Fruit fly (Drosophila melanogaster) whole organism, embryonic: ENCODE measurements around the gene mRpL30.
A peak's percentile ranks its signal among the peaks of the same experiment; 100 is the strongest.

Source experiments
- CG10462 ChIP-seq: fragments of 200-800 bp; sonication (Bioruptor generic); optimal IDR thresholded peaks from 2 replicates; lab custom pipeline; 2016; ENCODE audit warnings: missing biosample characterization, missing genetic modification characterization
- CG11085 ChIP-seq: fragments of 200-800 bp; sonication (Bioruptor generic); IDR thresholded peaks from 2 replicates; pipeline ENCODE4 v1.3.6; 2022; ENCODE audit warnings: missing biosample characterization, missing genetic modification characterization
- CG12942 ChIP-seq: fragments of 200-800 bp; sonication (Bioruptor generic); optimal IDR thresholded peaks from 3 replicates; lab custom pipeline; 2016; ENCODE audit warnings: missing biosample characterization, missing genetic modification characterization
- CG13624 ChIP-seq: fragments of 200-800 bp; sonication (Bioruptor generic); optimal IDR thresholded peaks from 2 replicates; lab custom pipeline; 2016; ENCODE audit warnings: missing biosample characterization, missing genetic modification characterization
- CG13775 ChIP-seq: fragments of 200-800 bp; sonication (Bioruptor generic); optimal IDR thresholded peaks from 3 replicates; lab custom pipeline; 2017; ENCODE audit warnings: missing biosample characterization, mild to moderate bottlenecking, missing genetic modification characterization
- CG14050 ChIP-seq: fragments of 200-800 bp; sonication (Bioruptor generic); IDR thresholded peaks from 3 replicates; pipeline ENCODE4 v1.3.6; 2022; ENCODE audit warnings: missing biosample characterization, missing genetic modification characterization
- CG14667 ChIP-seq: fragments of 200-800 bp; sonication (Bioruptor generic); IDR thresholded peaks from 2 replicates; pipeline ENCODE4 v1.3.6; 2022; ENCODE audit warnings: missing biosample characterization, missing genetic modification characterization
- CG14860 ChIP-seq: fragments of 200-800 bp; sonication (Bioruptor generic); IDR thresholded peaks from 3 replicates; pipeline ENCODE4 v1.3.6; 2022; ENCODE audit warnings: missing biosample characterization, missing genetic modification characterization; ENCODE audit not compliant: partially characterized antibody
- CG14965 ChIP-seq: fragments of 200-800 bp; sonication (Bioruptor generic); optimal IDR thresholded peaks from 2 replicates; lab custom pipeline; 2016; ENCODE audit warnings: missing biosample characterization, missing genetic modification characterization, borderline replicate concordance
- CG17802 ChIP-seq: fragments of 200-800 bp; sonication (Bioruptor generic); optimal IDR thresholded peaks from 2 replicates; lab custom pipeline; 2018; ENCODE audit warnings: missing biosample characterization, mild to moderate bottlenecking, missing genetic modification characterization, moderate library complexity
- CG17829 ChIP-seq: fragments of 200-800 bp; optimal IDR thresholded peaks from 2 replicates; lab custom pipeline; 2019; ENCODE audit warnings: missing biosample characterization, mild to moderate bottlenecking, missing genetic modification characterization, moderate library complexity
- CG2678 ChIP-seq: fragments of 200-800 bp; sonication (Bioruptor generic); optimal IDR thresholded peaks from 3 replicates; lab custom pipeline; 2019; ENCODE audit warnings: missing biosample characterization, mild to moderate bottlenecking, missing genetic modification characterization, moderate library complexity
- CG2889 ChIP-seq: fragments of 200-800 bp; sonication (Bioruptor generic); IDR thresholded peaks from 3 replicates; pipeline ENCODE4 v1.3.6; 2022; ENCODE audit warnings: missing biosample characterization, missing genetic modification characterization
- CG31388 ChIP-seq: fragments of 200-800 bp; sonication (Bioruptor generic); optimal IDR thresholded peaks from 2 replicates; lab custom pipeline; 2016; ENCODE audit warnings: missing biosample characterization, missing genetic modification characterization
- CG4328 ChIP-seq: fragments of 200-800 bp; sonication (Bioruptor generic); optimal IDR thresholded peaks from 3 replicates; lab custom pipeline; 2017; ENCODE audit warnings: missing biosample characterization, missing genetic modification reagents, missing genetic modification characterization
- CG6791 ChIP-seq: fragments of 200-800 bp; sonication (Bioruptor generic); IDR thresholded peaks from 3 replicates; pipeline ENCODE4 v1.3.6; 2022; ENCODE audit warnings: missing biosample characterization, missing genetic modification characterization; ENCODE audit not compliant: partially characterized antibody
- CG8765 ChIP-seq: fragments of 200-800 bp; sonication (Bioruptor generic); IDR thresholded peaks from 2 replicates; pipeline ENCODE4 v1.3.6; 2022; ENCODE audit warnings: missing biosample characterization, missing genetic modification characterization
- CG9817 ChIP-seq: fragments of 200-800 bp; sonication (Bioruptor generic); optimal IDR thresholded peaks from 2 replicates; lab custom pipeline; 2018; ENCODE audit warnings: missing biosample characterization, mild to moderate bottlenecking, missing genetic modification characterization, moderate library complexity
- CoRest ChIP-seq: fragments of 200-800 bp; sonication (Bioruptor generic); optimal IDR thresholded peaks from 3 replicates; lab custom pipeline; 2018; ENCODE audit warnings: missing biosample characterization, mild to moderate bottlenecking, missing genetic modification characterization, moderate library complexity
- CrebB ChIP-seq: fragments of 200-800 bp; sonication (Bioruptor generic); optimal IDR thresholded peaks from 3 replicates; lab custom pipeline; 2018; ENCODE audit warnings: missing biosample characterization, mild to moderate bottlenecking, missing genetic modification characterization
- D19A ChIP-seq: fragments of 200-800 bp; optimal IDR thresholded peaks from 3 replicates; lab custom pipeline; 2019; ENCODE audit warnings: missing biosample characterization, mild to moderate bottlenecking, missing genetic modification characterization, moderate library complexity
- Doc3 ChIP-seq: fragments of 200-800 bp; sonication (Bioruptor generic); IDR thresholded peaks from 3 replicates; pipeline ENCODE4 v1.3.6; 2022; ENCODE audit warnings: missing biosample characterization, missing genetic modification characterization; ENCODE audit not compliant: partially characterized antibody
- ERR ChIP-seq: fragments of 200-800 bp; sonication (Bioruptor generic); optimal IDR thresholded peaks from 2 replicates; lab custom pipeline; 2016; ENCODE audit warnings: missing biosample characterization, missing genetic modification characterization
- GATAe ChIP-seq: fragments of 200-800 bp; sonication (Bioruptor generic); conservative IDR thresholded peaks from 2 replicates; pipeline ENCODE4 v1.3.6; 2022; ENCODE audit warnings: missing biosample characterization, missing genetic modification characterization
- Hr51 ChIP-seq, 2 experiments: fragments of 200-800 bp; sonication (Bioruptor generic); optimal IDR thresholded peaks; 2 replicates in 1 of 2; 3 replicates in 1 of 2; lab custom pipeline; 2016 to 2018; ENCODE audit warnings: missing biosample characterization in 2 of 2, missing genetic modification characterization in 2 of 2, mild to moderate bottlenecking in 1 of 2, moderate library complexity in 1 of 2
- Lhr ChIP-seq: fragments of 200-800 bp; sonication (Bioruptor generic); optimal IDR thresholded peaks from 3 replicates; lab custom pipeline; 2017; ENCODE audit warnings: mild to moderate bottlenecking, missing biosample characterization, missing genetic modification reagents, missing genetic modification characterization
- Max ChIP-seq: fragments of 200-800 bp; sonication (Bioruptor generic); optimal IDR thresholded peaks from 2 replicates; lab custom pipeline; 2016; ENCODE audit warnings: missing biosample characterization, mild to moderate bottlenecking, missing genetic modification characterization
- NFAT ChIP-seq: fragments of 200-800 bp; sonication (Bioruptor generic); IDR thresholded peaks from 2 replicates; pipeline ENCODE4 v1.3.6; 2022; ENCODE audit warnings: missing biosample characterization, missing genetic modification characterization
- Ravus ChIP-seq: fragments of 200-800 bp; sonication (Bioruptor generic); IDR thresholded peaks from 2 replicates; pipeline ENCODE4 v1.3.6; 2022; ENCODE audit warnings: missing biosample characterization, missing genetic modification characterization
- Rfx ChIP-seq: fragments of 200-800 bp; sonication (Bioruptor generic); IDR thresholded peaks from 2 replicates; pipeline ENCODE4 v1.3.6; 2022; ENCODE audit warnings: missing biosample characterization, missing genetic modification characterization
- Sox102F ChIP-seq: fragments of 200-800 bp; sonication (Bioruptor generic); optimal IDR thresholded peaks from 2 replicates; lab custom pipeline; 2018; ENCODE audit warnings: missing biosample characterization, mild to moderate bottlenecking, missing genetic modification characterization, moderate library complexity
- Sry-β ChIP-seq: fragments of 200-800 bp; sonication (Bioruptor generic); optimal IDR thresholded peaks from 2 replicates; lab custom pipeline; 2018; ENCODE audit warnings: missing biosample characterization, mild to moderate bottlenecking, missing genetic modification characterization, moderate library complexity
- ab ChIP-seq: fragments of 200-800 bp; sonication (Bioruptor generic); optimal IDR thresholded peaks from 2 replicates; lab custom pipeline; 2016; ENCODE audit warnings: missing biosample characterization, missing genetic modification characterization
- abd-A ChIP-seq: fragments of 200-800 bp; sonication (Bioruptor generic); optimal IDR thresholded peaks from 3 replicates; lab custom pipeline; 2019; ENCODE audit warnings: missing biosample characterization, mild to moderate bottlenecking, missing genetic modification characterization, moderate library complexity
- ac ChIP-seq: fragments of 200-800 bp; sonication (Bioruptor generic); optimal IDR thresholded peaks from 3 replicates; lab custom pipeline; 2017; ENCODE audit warnings: missing biosample characterization, mild to moderate bottlenecking, missing genetic modification characterization
- br ChIP-seq: fragments of >200 bp; optimal IDR thresholded peaks from 2 replicates; lab custom pipeline; 2017
- cato ChIP-seq: fragments of 200-800 bp; sonication (Bioruptor generic); optimal IDR thresholded peaks from 2 replicates; lab custom pipeline; 2016; ENCODE audit warnings: missing biosample characterization, missing genetic modification characterization, borderline replicate concordance
- fd64A ChIP-seq: fragments of 200-800 bp; sonication (Bioruptor generic); optimal IDR thresholded peaks from 3 replicates; lab custom pipeline; 2018; ENCODE audit warnings: missing biosample characterization, mild to moderate bottlenecking, missing genetic modification characterization
- lab ChIP-seq: fragments of 200-800 bp; sonication (Bioruptor generic); optimal IDR thresholded peaks from 3 replicates; lab custom pipeline; 2017; ENCODE audit warnings: missing biosample characterization, missing genetic modification characterization, mild to moderate bottlenecking, moderate library complexity, missing genetic modification reagents
- lola ChIP-seq, 3 experiments: fragments of >200 bp in 2 of 3; fragments of 200-800 bp in 1 of 3; sonication (Bioruptor generic) in 1 of 3; optimal IDR thresholded peaks; 2 replicates each; lab custom pipeline; 2017 to 2019; ENCODE audit warnings: missing biosample characterization in 3 of 3, missing genetic modification characterization in 3 of 3, mild to moderate bottlenecking in 1 of 3, moderate library complexity in 1 of 3
- pfk ChIP-seq: fragments of 200-800 bp; sonication (Bioruptor generic); optimal IDR thresholded peaks from 2 replicates; lab custom pipeline; 2018; ENCODE audit warnings: missing biosample characterization, mild to moderate bottlenecking, missing genetic modification characterization, moderate library complexity
- shn ChIP-seq: fragments of 200-800 bp; sonication (Bioruptor generic); optimal IDR thresholded peaks from 3 replicates; lab custom pipeline; 2016; ENCODE audit warnings: missing biosample characterization, missing genetic modification characterization
- sqz ChIP-seq: fragments of 200-800 bp; sonication (Bioruptor generic); optimal IDR thresholded peaks from 3 replicates; lab custom pipeline; 2018; ENCODE audit warnings: missing biosample characterization, mild to moderate bottlenecking, missing genetic modification characterization
- tgo ChIP-seq: fragments of 200-800 bp; sonication (Bioruptor generic); IDR thresholded peaks from 3 replicates; pipeline ENCODE4 v1.3.6; 2022; ENCODE audit warnings: missing biosample characterization, missing genetic modification characterization
- tll ChIP-seq, 2 experiments: fragments of 200-800 bp in 1 of 2; fragments of >200 bp in 1 of 2; sonication (Bioruptor generic) in 1 of 2; optimal IDR thresholded peaks; 2 replicates each; lab custom pipeline; 2017 to 2019; ENCODE audit warnings: missing biosample characterization in 2 of 2, missing genetic modification characterization in 2 of 2, mild to moderate bottlenecking in 1 of 2, moderate library complexity in 1 of 2
- twi ChIP-seq: fragments of 200-800 bp; optimal IDR thresholded peaks from 2 replicates; lab custom pipeline; 2019; ENCODE audit warnings: missing biosample characterization, mild to moderate bottlenecking, missing genetic modification characterization, moderate library complexity
- tx ChIP-seq: fragments of 200-800 bp; sonication (Bioruptor generic); optimal IDR thresholded peaks from 2 replicates; lab custom pipeline; 2016; ENCODE audit warnings: missing biosample characterization, missing genetic modification characterization
- usp ChIP-seq: fragments of >200 bp; optimal IDR thresholded peaks from 2 replicates; lab custom pipeline; 2017; ENCODE audit warnings: missing biosample characterization, missing genetic modification characterization

The mRpL30 gene

DNA sequence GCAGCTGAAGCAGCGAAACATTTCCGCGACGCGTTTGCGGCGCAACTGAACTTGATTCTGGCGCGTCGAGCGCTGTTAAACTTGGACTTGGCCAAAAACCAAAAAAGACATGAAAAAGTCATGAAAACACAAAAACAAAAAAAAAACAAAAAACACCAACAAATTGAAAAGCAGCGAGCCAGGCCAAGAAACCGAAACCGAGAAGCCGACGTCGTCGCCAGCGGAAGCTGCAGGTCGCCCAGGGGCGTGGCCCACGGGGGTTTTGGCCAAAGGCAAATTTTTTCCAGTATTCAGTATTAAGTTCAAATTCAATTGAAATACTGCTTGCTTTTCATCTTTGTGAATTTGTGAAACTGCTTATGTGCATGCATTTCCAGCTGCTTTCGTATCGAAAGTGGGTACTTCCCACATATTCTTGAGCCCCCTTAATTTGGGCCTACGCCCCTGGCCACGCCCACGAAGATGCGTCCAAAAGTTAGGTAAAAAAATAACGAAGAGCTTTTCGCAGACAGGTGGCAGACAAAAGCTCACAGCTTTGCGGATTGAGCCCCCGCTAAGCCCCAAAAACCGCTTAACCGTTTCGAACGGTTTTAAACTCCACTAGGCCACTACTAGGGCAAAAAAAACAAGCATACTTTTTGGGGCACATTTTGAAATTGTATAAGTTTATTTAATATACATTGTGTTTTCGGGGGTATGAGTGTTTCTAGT is 19.1 kb downstream of the mRpL30 start, which contains the start of gene CG3009 (continued):
- TF ChIP-seq usp (GFP tag; lab: Kevin White, UChicago) (no peak), Doc3 (GFP tag; lab: Robert Waterston, UW) (no peak), Lhr (GFP tag; lab: Kevin White, UChicago) (peak; percentile 88), CG9817 (tag; lab: Kevin White, UChicago) (peak; percentile 97), CG14860 (GFP tag; lab: Robert Waterston, UW) (no peak), CrebB (tag; lab: Kevin White, UChicago) (peak; percentile 95), CG10462 (GFP tag; lab: Kevin White, UChicago) (peak; percentile 94), Hr51 (GFP tag; optimal IDR thresholded peaks at IDR 0.05; lab: Kevin White, UChicago) (peak; percentile 98), Max (GFP tag; lab: Kevin White, UChicago) (peak; percentile 93), Sox102F (GFP tag; lab: Kevin White, UChicago) (peak; percentile 97), CoRest (tag; lab: Kevin White, UChicago) (peak; percentile 97), CG2889 (GFP tag; lab: Robert Waterston, UW) (peak; percentile 95), tx (peak; percentile 98), fd64A (GFP tag; lab: Kevin White, UChicago) (peak; percentile 92), sqz (GFP tag; lab: Kevin White, UChicago) (peak; percentile 99), CG17802 (tag; lab: Kevin White, UChicago) (peak; percentile 84), abd-A (tag; lab: Kevin White, UChicago) (peak; percentile 85), CG31388 (GFP tag; lab: Kevin White, UChicago) (peak; percentile 94), CG8765 (peak; percentile 89), CG13775 (GFP tag; lab: Kevin White, UChicago) (peak; percentile 96), CG11085 (GFP tag; lab: Robert Waterston, UW) (peak; percentile 95), CG13624 (GFP tag; lab: Kevin White, UChicago) (peak; percentile 98), twi (tag; lab: Kevin White, UChicago) (peak; percentile 88), pfk (peak; percentile 61), CG14965 (GFP tag; lab: Kevin White, UChicago) (peak; percentile 86), shn (GFP tag; lab: Kevin White, UChicago) (peak; percentile 98), Ravus (peak; percentile 93), CG12942 (GFP tag; lab: Kevin White, UChicago) (peak; percentile 96), D19A (tag; lab: Kevin White, UChicago) (peak; percentile 92), ac (GFP tag; lab: Kevin White, UChicago) (peak; percentile 75), cato (GFP tag; lab: Kevin White, UChicago) (peak; percentile 93), CG6791 (GFP tag; lab: Robert Waterston, UW) (no peak), GATAe (peak; percentile 92), CG17829 (tag; lab: Kevin White, UChicago) (peak; percentile 96), Sry-β (GFP tag; lab: Kevin White, UChicago) (peak; percentile 28), br (no peak), lab (peak; percentile 99), Rfx (GFP tag; lab: Robert Waterston, UW) (peak; percentile 99), ERR (peak; percentile 97), NFAT (GFP tag; lab: Robert Waterston, UW) (peak; percentile 97), tll (GFP tag; optimal IDR thresholded peaks at IDR 0.05; lab: Kevin White, UChicago) (peak in 1 of 2 experiments; percentile 5), ab (GFP tag; lab: Kevin White, UChicago) (peak; percentile 87), lola (GFP tag; optimal IDR thresholded peaks at IDR 0.05; lab: Kevin White, UChicago) (peak in 1 of 3 experiments; percentile 86), CG4328 (GFP tag; lab: Kevin White, UChicago) (peak; percentile 98), CG14050 (GFP tag; lab: Robert Waterston, UW) (peak; percentile 96), tgo (GFP tag; lab: Robert Waterston, UW) (peak; percentile 97), CG14667 (GFP tag; lab: Robert Waterston, UW) (peak; percentile 95), CG2678 (tag; lab: Kevin White, UChicago) (peak; percentile 98)
